Fruit fly (Drosophila melanogaster): ENCODE results near the gene DIP-gamma.
A peak's percentile ranks its signal among the peaks of the same experiment; 100 is the strongest.

The DIP-gamma gene

dm6 chr3R:28904174-28904573 lies 66.0 kb downstream of the DIP-gamma start (continued):
- TF ChIP-seq H15 (GFP tag; IDR thresholded peaks at IDR 0.05) (peak; percentile 65; the same call in 2 of the 3 replicates), Elba2 (GFP tag; optimal IDR thresholded peaks at IDR 0.05) (no peak), pan (optimal IDR thresholded peaks at IDR 0.05) (no peak), pan (GFP tag; optimal IDR thresholded peaks at IDR 0.05 in 1 of 2, IDR thresholded peaks at IDR 0.05 in 1 of 2) (peak in 1 of 2 experiments; percentile 76), grau (tag; optimal IDR thresholded peaks at IDR 0.05) (peak; percentile 44), ftz-f1 (GFP tag; optimal IDR thresholded peaks at IDR 0.05) (no peak), gem (tag; optimal IDR thresholded peaks at IDR 0.05) (peak; percentile 74), mld (GFP tag; IDR thresholded peaks at IDR 0.05; ENCODE audit: partially characterized antibody) (no peak), Fer2 (tag; optimal IDR thresholded peaks at IDR 0.05) (no peak), gcm (GFP tag; optimal IDR thresholded peaks at IDR 0.05) (no peak), CG32532 (GFP tag; IDR thresholded peaks at IDR 0.05) (peak; percentile 29; the same call in 1 of the 2 replicates), ac (GFP tag; optimal IDR thresholded peaks at IDR 0.05) (no peak), Hr51 (GFP tag; optimal IDR thresholded peaks at IDR 0.05) (peak in 1 of 2 experiments; percentile 73), CG11504 (tag; optimal IDR thresholded peaks at IDR 0.05) (peak; percentile 68), CG11696 (GFP tag; IDR thresholded peaks at IDR 0.05) (no peak), CG10462 (GFP tag; optimal IDR thresholded peaks at IDR 0.05) (no peak), CG12391 (tag; optimal IDR thresholded peaks at IDR 0.05) (peak; percentile 52), NfI (GFP tag; optimal IDR thresholded peaks at IDR 0.05) (peak; percentile 48), Rx (GFP tag; IDR thresholded peaks at IDR 0.05) (no peak), ttk (GFP tag; IDR thresholded peaks at IDR 0.05) (no peak), oc (tag; optimal IDR thresholded peaks at IDR 0.05) (peak; percentile 41), Asciz (GFP tag; optimal IDR thresholded peaks at IDR 0.05) (peak; percentile 45), CG13287 (GFP tag; IDR thresholded peaks at IDR 0.05; ENCODE audit: partially characterized antibody) (no peak), ems (GFP tag; optimal IDR thresholded peaks at IDR 0.05) (no peak), ken (GFP tag; IDR thresholded peaks at IDR 0.05) (peak; percentile 45; the same call in 1 of the 3 replicates), CTCF (GFP tag; optimal IDR thresholded peaks at IDR 0.05) (no peak), Adf1 (GFP tag; IDR thresholded peaks at IDR 0.05) (no peak), CG6683 (GFP tag; optimal IDR thresholded peaks at IDR 0.05) (no peak), ham (GFP tag; IDR thresholded peaks at IDR 0.05) (no peak), CG9609 (GFP tag; optimal IDR thresholded peaks at IDR 0.05) (no peak), CHES-1-like (GFP tag; optimal IDR thresholded peaks at IDR 0.05) (no peak), cg (GFP tag; optimal IDR thresholded peaks at IDR 0.05) (no peak), Doc3 (GFP tag; IDR thresholded peaks at IDR 0.05; ENCODE audit: partially characterized antibody) (no peak), phol (tag; optimal IDR thresholded peaks at IDR 0.05) (peak; percentile 69), mirr (GFP tag; optimal IDR thresholded peaks at IDR 0.05) (no peak), CG8281 (tag; optimal IDR thresholded peaks at IDR 0.05) (no peak), sd (tag; optimal IDR thresholded peaks at IDR 0.05) (no peak), Gsc (GFP tag; IDR thresholded peaks at IDR 0.05) (no peak), CG33557 (GFP tag; optimal IDR thresholded peaks at IDR 0.05) (no peak), wdn (GFP tag; IDR thresholded peaks at IDR 0.05) (no peak), Tbp (GFP tag; optimal IDR thresholded peaks at IDR 0.05) (no peak), CG15269 (tag; optimal IDR thresholded peaks at IDR 0.05) (peak; percentile 59), CG14667 (GFP tag; IDR thresholded peaks at IDR 0.05) (peak; percentile 44; the same call in 1 of the 2 replicates), CG8089 (GFP tag; optimal IDR thresholded peaks at IDR 0.05) (no peak), al (GFP tag; IDR thresholded peaks at IDR 0.05) (no peak), Hmr (GFP tag; optimal IDR thresholded peaks at IDR 0.05) (no peak), CG10366 (GFP tag; IDR thresholded peaks at IDR 0.05) (peak; percentile 49), CG12155 (GFP tag; optimal IDR thresholded peaks at IDR 0.05) (no peak), CG43689 (GFP tag; IDR thresholded peaks at IDR 0.05) (no peak), CG9932 (GFP tag; IDR thresholded peaks at IDR 0.05) (peak; percentile 40; the same call in 1 of the 2 replicates), Dip2 (GFP tag; IDR thresholded peaks at IDR 0.05) (no peak), CG12299 (tag; optimal IDR thresholded peaks at IDR 0.05) (no peak)

All from whole organism, embryonic.